In genomic region chrII:8420775-8421388, ce11 we compare ENCODE assay signal across 6 worm cellular contexts.
TF ChIP-seq lines count a peak whose summit lies in the region.

No protein-coding gene starts in this region.

TF ChIP-seq in whole organism, L1 larva, 84 proteins besides CTCF, POLR2A, EP300 and RAD21:
- TF ChIP-seq pax-3 (tag; optimal IDR thresholded peaks at IDR 0.05; lab: Kevin White, UChicago) = no peak
- TF ChIP-seq unc-62 (GFP tag; optimal IDR thresholded peaks at IDR 0.05; lab: Kevin White, UChicago) = no peak
- peak in 1 of 2 experiments; percentile 48 for TF ChIP-seq lsy-2 (tag; optimal IDR thresholded peaks at IDR 0.05; lab: Kevin White, UChicago)
- no peak for TF ChIP-seq nhr-20 (tag; optimal IDR thresholded peaks at IDR 0.05; lab: Kevin White, UChicago)
- TF ChIP-seq aha-1 (tag; optimal IDR thresholded peaks at IDR 0.05; lab: Kevin White, UChicago) = no peak
- peak; percentile 90 for TF ChIP-seq tlp-1 (tag; optimal IDR thresholded peaks at IDR 0.05; lab: Kevin White, UChicago)
- no peak for TF ChIP-seq unc-30 (tag; optimal IDR thresholded peaks at IDR 0.05; lab: Kevin White, UChicago)

TF ChIP-seq in whole organism, L2 larva, 48 proteins besides CTCF, POLR2A, EP300 and RAD21:
- no peak for TF ChIP-seq lin-39 (tag; optimal IDR thresholded peaks at IDR 0.05; lab: Kevin White, UChicago)
- TF ChIP-seq nhr-12 (tag; optimal IDR thresholded peaks at IDR 0.05; lab: Kevin White, UChicago) = peak; percentile 85
- TF ChIP-seq sma-3 (GFP tag; optimal IDR thresholded peaks at IDR 0.05; lab: Kevin White, UChicago) = no peak
- no peak for TF ChIP-seq lsy-2 (tag; optimal IDR thresholded peaks at IDR 0.05; lab: Kevin White, UChicago)
- no peak for TF ChIP-seq lin-11 (tag; optimal IDR thresholded peaks at IDR 0.05; lab: Kevin White, UChicago)
- no peak for TF ChIP-seq ceh-16 (tag; optimal IDR thresholded peaks at IDR 0.05; lab: Kevin White, UChicago)
- TF ChIP-seq dmd-4 (tag; optimal IDR thresholded peaks at IDR 0.05; lab: Kevin White, UChicago) = no peak
- TF ChIP-seq peb-1 (tag; optimal IDR thresholded peaks at IDR 0.05; lab: Kevin White, UChicago) = no peak
- no peak for TF ChIP-seq nhr-11 (tag; optimal IDR thresholded peaks at IDR 0.05; lab: Kevin White, UChicago)
- TF ChIP-seq nhr-25 (tag; optimal IDR thresholded peaks at IDR 0.05; lab: Kevin White, UChicago) = peak; percentile 85
- TF ChIP-seq elt-1 (tag; optimal IDR thresholded peaks at IDR 0.05; lab: Kevin White, UChicago) = no peak

TF ChIP-seq in whole organism, L3 larva, 47 proteins besides CTCF, POLR2A, EP300 and RAD21:
- no peak for TF ChIP-seq pqm-1 (tag; optimal IDR thresholded peaks at IDR 0.05; lab: Kevin White, UChicago)
- peak; percentile 43 for TF ChIP-seq ztf-4 (tag; optimal IDR thresholded peaks at IDR 0.05; lab: Kevin White, UChicago)
- no peak for TF ChIP-seq ceh-9 (tag; optimal IDR thresholded peaks at IDR 0.05; lab: Kevin White, UChicago)
- TF ChIP-seq elt-1 (tag; optimal IDR thresholded peaks at IDR 0.05; lab: Kevin White, UChicago) = peak; percentile 89

TF ChIP-seq in whole organism, L4 larva, 104 proteins besides CTCF, POLR2A, EP300 and RAD21:
- TF ChIP-seq mep-1 (tag; optimal IDR thresholded peaks at IDR 0.05; lab: Kevin White, UChicago) (peak; percentile 39), ztf-7 (tag; optimal IDR thresholded peaks at IDR 0.05; lab: Kevin White, UChicago) (peak; percentile 82), unc-62 (GFP tag; optimal IDR thresholded peaks at IDR 0.05 in 1 of 2; lab: Kevin White, UChicago) (no peak), unc-62 (tag; optimal IDR thresholded peaks at IDR 0.05; lab: Kevin White, UChicago) (no peak), lin-13 (GFP tag; optimal IDR thresholded peaks at IDR 0.05; lab: Kevin White, UChicago) (no peak)
TF ChIP-seq in whole organism, L4 larva: peak in this region for 2.

TF ChIP-seq in whole organism, mixed stage, embryonic, 35 proteins besides CTCF, POLR2A, EP300 and RAD21:
- TF ChIP-seq mep-1 (tag; optimal IDR thresholded peaks at IDR 0.05; lab: Kevin White, UChicago) = no peak
- TF ChIP-seq lsy-2 (tag; optimal IDR thresholded peaks at IDR 0.05; lab: Kevin White, UChicago) = peak; percentile 76

TF ChIP-seq in whole organism, young adult, 124 proteins besides CTCF, POLR2A, EP300 and RAD21:
- TF ChIP-seq hrde-1 (tag; optimal IDR thresholded peaks at IDR 0.05; lab: Kevin White, UChicago; ENCODE audit: borderline replicate concordance) (no peak), F49E8.2 (tag; optimal IDR thresholded peaks at IDR 0.05; lab: Kevin White, UChicago; ENCODE audit: insufficient read depth) (peak; percentile 19)
